Worm (Caenorhabditis elegans) whole organism, L1 larva: ENCODE results near the gene F38A1.11.

Experiments
- lin-13 ChIP-seq: fragments of 150-350 bp; optimal IDR thresholded peaks from 2 replicates; lab custom pipeline; 2014; ENCODE audit warnings: missing biosample characterization, missing genetic modification reagents, missing genetic modification characterization
- sptf-1 ChIP-seq: fragments of 150-350 bp; optimal IDR thresholded peaks from 2 replicates; lab custom pipeline; 2014; ENCODE audit warnings: missing biosample characterization, missing genetic modification characterization

DNA sequence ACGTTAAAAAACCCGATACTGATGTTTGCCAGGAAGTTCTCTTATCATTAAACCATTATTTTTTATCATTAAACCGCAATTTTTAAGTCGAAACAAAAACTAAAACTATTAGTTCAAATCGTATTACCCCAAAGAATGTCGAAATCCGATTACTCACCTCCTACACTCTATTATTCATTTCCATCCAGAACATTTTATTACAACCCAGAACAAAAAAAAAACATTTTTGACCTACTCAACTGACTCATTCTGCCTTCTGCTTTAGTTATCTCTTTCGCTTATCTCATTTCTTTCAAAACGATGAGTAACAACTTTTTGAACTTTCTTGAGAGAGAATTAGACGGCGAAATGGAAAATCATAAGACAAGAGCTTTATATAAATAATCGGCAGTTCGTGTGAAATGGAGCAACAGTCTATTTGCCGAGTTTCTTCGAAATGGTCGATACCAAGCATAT, 18.5 kb upstream of the F38A1.11 start, which contains the start of gene W09G12.7:
- TF ChIP-seq lin-13 (GFP tag; lab: Kevin White, UChicago) (no peak), sptf-1 (tag; lab: Kevin White, UChicago) (no peak)
